Fruit fly (Drosophila melanogaster): Measurements from ENCODE around the gene ATPsynCF6.

The ATPsynCF6 gene

DNA sequence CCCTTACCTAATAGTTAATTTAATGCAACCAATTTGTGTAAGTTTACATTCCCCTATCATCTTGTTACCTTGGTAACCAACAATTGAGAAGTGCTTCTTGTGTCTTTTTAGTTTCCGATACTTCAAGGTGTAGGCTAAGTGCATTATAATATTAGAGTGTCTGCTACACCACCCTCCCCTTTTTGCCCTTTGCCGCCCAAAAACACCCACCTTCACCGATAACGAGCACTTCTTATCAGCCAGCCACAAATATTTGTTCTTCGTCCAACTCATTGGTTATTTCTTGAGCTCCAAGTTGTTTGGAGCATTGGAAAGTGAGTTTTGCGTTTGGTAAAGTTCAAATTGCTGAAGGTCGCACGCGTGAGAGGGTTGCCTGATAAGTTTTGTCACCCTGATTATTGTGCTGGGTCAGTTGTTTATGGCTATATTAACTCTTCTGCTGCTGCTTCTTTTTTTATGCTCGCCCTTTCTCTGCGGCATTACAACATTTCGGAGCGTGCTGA is 23.9 kb downstream of the ATPsynCF6 start (continued):
- TF ChIP-seq CG2120 (GFP tag; optimal IDR thresholded peaks at IDR 0.05) = peak; percentile 55
- TF ChIP-seq CG15479 (GFP tag; optimal IDR thresholded peaks at IDR 0.05) = no peak
- no peak for TF ChIP-seq CG6254 (GFP tag; optimal IDR thresholded peaks at IDR 0.05)
- peak; percentile 53; the same call in 1 of the 2 replicates for TF ChIP-seq rib (GFP tag; IDR thresholded peaks at IDR 0.05)
- TF ChIP-seq nau (GFP tag; optimal IDR thresholded peaks at IDR 0.05) = no peak
- TF ChIP-seq CG4617 (GFP tag; optimal IDR thresholded peaks at IDR 0.05; ENCODE audit: borderline replicate concordance) = no peak
- TF ChIP-seq az2 (GFP tag; optimal IDR thresholded peaks at IDR 0.05) = no peak
- TF ChIP-seq CG18619 (GFP tag; optimal IDR thresholded peaks at IDR 0.05) = no peak
- peak; percentile 9 for TF ChIP-seq bab2 (GFP tag; optimal IDR thresholded peaks at IDR 0.05)
- peak; percentile 86 for TF ChIP-seq hkb (optimal IDR thresholded peaks at IDR 0.05)
- TF ChIP-seq hkb (GFP tag; IDR thresholded peaks at IDR 0.05) = no peak
- TF ChIP-seq ttk (GFP tag; IDR thresholded peaks at IDR 0.05) = no peak
- no peak for TF ChIP-seq zf30C (GFP tag; optimal IDR thresholded peaks at IDR 0.05)
- peak; percentile 87 for TF ChIP-seq sd (tag; optimal IDR thresholded peaks at IDR 0.05)
- peak; percentile 45 for TF ChIP-seq CG18599 (GFP tag; optimal IDR thresholded peaks at IDR 0.05)
- TF ChIP-seq HLH3B (GFP tag; IDR thresholded peaks at IDR 0.05) = peak; percentile 17; the same call in 1 of the 2 replicates
- no peak for TF ChIP-seq Dfd (GFP tag; optimal IDR thresholded peaks at IDR 0.05)
- TF ChIP-seq Six4 (GFP tag; optimal IDR thresholded peaks at IDR 0.05) = no peak
- peak; percentile 39 for TF ChIP-seq lab (GFP tag; optimal IDR thresholded peaks at IDR 0.05)
- no peak for TF ChIP-seq CG11093 (GFP tag; IDR thresholded peaks at IDR 0.05)
- no peak for TF ChIP-seq CG3847 (GFP tag; IDR thresholded peaks at IDR 0.05)
- TF ChIP-seq E2f1 (GFP tag; IDR thresholded peaks at IDR 0.05) = 0 out of 2 replicates have a peak, but pooled peaks have one; percentile 9
- no peak for TF ChIP-seq CG7357 (GFP tag; IDR thresholded peaks at IDR 0.05)
- TF ChIP-seq H2.0 (GFP tag; IDR thresholded peaks at IDR 0.05) = 0 out of 2 replicates have a peak, but pooled peaks have one; percentile 12
- peak; percentile 13 for TF ChIP-seq CG9609 (GFP tag; optimal IDR thresholded peaks at IDR 0.05)
- TF ChIP-seq zfh2 (GFP tag; optimal IDR thresholded peaks at IDR 0.05) = peak; percentile 16
- peak; percentile 30; the same call in 1 of the 2 replicates for TF ChIP-seq slbo (GFP tag; IDR thresholded peaks at IDR 0.05)
- TF ChIP-seq Jarid2 (GFP tag; optimal IDR thresholded peaks at IDR 0.05) = no peak
- TF ChIP-seq CG8290 (GFP tag; optimal IDR thresholded peaks at IDR 0.05) = no peak
- peak in 1 of 2 experiments; percentile 63 for TF ChIP-seq CG8290 (tag; optimal IDR thresholded peaks at IDR 0.05)
- TF ChIP-seq en (GFP tag; optimal IDR thresholded peaks at IDR 0.05) = no peak
- 0 out of 3 replicates have a peak, but pooled peaks have one; percentile 44 for TF ChIP-seq ci (GFP tag; IDR thresholded peaks at IDR 0.05)
- no peak for TF ChIP-seq MBD-R2 (GFP tag; IDR thresholded peaks at IDR 0.05)
- peak; percentile 2 for TF ChIP-seq CG8944 (GFP tag; optimal IDR thresholded peaks at IDR 0.05)

DNA sequence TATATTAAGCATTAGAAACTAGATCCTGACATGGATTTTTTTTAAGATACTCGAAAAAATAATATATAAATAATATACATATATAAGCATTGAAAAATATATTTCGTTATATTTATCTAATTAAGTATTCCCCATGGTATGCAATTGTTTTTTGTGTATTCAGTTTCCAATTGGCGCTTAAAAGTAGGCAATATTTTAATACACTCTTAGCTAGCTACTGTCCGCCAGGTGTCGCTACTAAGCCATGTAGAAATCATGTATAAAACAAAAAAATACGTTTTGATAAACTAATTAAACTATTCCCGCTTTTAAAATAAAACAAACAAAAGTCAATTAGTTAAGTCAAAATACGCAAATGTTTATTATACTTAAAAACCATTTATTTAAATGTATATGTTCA is 24.6 kb downstream of the ATPsynCF6 start:
- TF ChIP-seq HmgZ (tag; optimal IDR thresholded peaks at IDR 0.05) (peak; percentile 59), Lpt (GFP tag; optimal IDR thresholded peaks at IDR 0.05) (no peak), insv (GFP tag; optimal IDR thresholded peaks at IDR 0.05) (peak in 1 of 2 experiments; percentile 62), D19B (GFP tag; optimal IDR thresholded peaks at IDR 0.05) (no peak), CG6654 (GFP tag; optimal IDR thresholded peaks at IDR 0.05) (no peak), odd (GFP tag; optimal IDR thresholded peaks at IDR 0.05) (peak; percentile 24), fu2 (GFP tag; optimal IDR thresholded peaks at IDR 0.05) (no peak), bsh (GFP tag; optimal IDR thresholded peaks at IDR 0.05) (peak in 1 of 2 experiments; percentile 61), CG7987 (GFP tag; optimal IDR thresholded peaks at IDR 0.05) (peak; percentile 86), NC2α (GFP tag; optimal IDR thresholded peaks at IDR 0.05) (no peak), otp (GFP tag; IDR thresholded peaks at IDR 0.05) (peak; percentile 47; the same call in 1 of the 3 replicates), Ada2b (GFP tag; IDR thresholded peaks at IDR 0.05) (no peak), fru (optimal IDR thresholded peaks at IDR 0.05) (no peak), pb (GFP tag; optimal IDR thresholded peaks at IDR 0.05) (peak; percentile 13), exex (tag; optimal IDR thresholded peaks at IDR 0.05) (peak; percentile 35), NfI (GFP tag; optimal IDR thresholded peaks at IDR 0.05) (peak; percentile 77), Lim3 (GFP tag; IDR thresholded peaks at IDR 0.05) (no peak), lab (GFP tag; optimal IDR thresholded peaks at IDR 0.05) (peak; percentile 62), zfh1 (GFP tag; IDR thresholded peaks at IDR 0.05) (no peak; the same call in 2 of the 3 replicates), CG10654 (GFP tag; optimal IDR thresholded peaks at IDR 0.05) (peak; percentile 37), CG34376 (GFP tag; optimal IDR thresholded peaks at IDR 0.05) (no peak)

Data from whole organism, embryonic.